Fruit fly (Drosophila melanogaster) whole organism, pupa: ENCODE results near the gene CG45067.

ENCODE experiments used
- CG10348 ChIP-seq: fragments of 200-800 bp; sonication (Bioruptor generic); IDR thresholded peaks from 2 replicates; pipeline ENCODE4 v1.3.6; 2022; ENCODE audit warnings: missing biosample characterization, missing genetic modification characterization
- CG12605 ChIP-seq: fragments of 200-800 bp; sonication (Bioruptor generic); IDR thresholded peaks from 2 replicates; pipeline ENCODE4 v1.3.6; 2022; ENCODE audit warnings: missing biosample characterization, missing genetic modification characterization
- CG13204 ChIP-seq: fragments of 200-800 bp; sonication (Bioruptor generic); optimal IDR thresholded peaks from 2 replicates; lab custom pipeline; 2018; ENCODE audit warnings: missing biosample characterization, mild to moderate bottlenecking, missing genetic modification characterization, moderate library complexity
- CG14655 ChIP-seq: fragments of 200-800 bp; sonication (Bioruptor generic); optimal IDR thresholded peaks from 3 replicates; lab custom pipeline; 2017; ENCODE audit warnings: mild to moderate bottlenecking, missing biosample characterization, missing genetic modification reagents, missing genetic modification characterization
- CG15710 ChIP-seq: fragments of 200-800 bp; sonication (Bioruptor generic); optimal IDR thresholded peaks from 2 replicates; lab custom pipeline; 2018; ENCODE audit warnings: missing biosample characterization, mild to moderate bottlenecking, missing genetic modification characterization, moderate library complexity
- CG17806 ChIP-seq: fragments of 200-800 bp; sonication (Bioruptor generic); optimal IDR thresholded peaks from 2 replicates; lab custom pipeline; 2018; ENCODE audit warnings: missing biosample characterization, mild to moderate bottlenecking, missing genetic modification characterization, moderate library complexity
- CG32121 ChIP-seq: fragments of 200-800 bp; sonication (Bioruptor generic); IDR thresholded peaks from 2 replicates; pipeline ENCODE4 v1.3.6; 2022; ENCODE audit warnings: missing biosample characterization, missing genetic modification characterization
- CG34367 ChIP-seq: fragments of 200-800 bp; sonication (Bioruptor generic); optimal IDR thresholded peaks from 2 replicates; lab custom pipeline; 2018; ENCODE audit warnings: missing biosample characterization, mild to moderate bottlenecking, missing genetic modification characterization
- CG4496 ChIP-seq: fragments of 200-800 bp; sonication (Bioruptor generic); IDR thresholded peaks from 3 replicates; pipeline ENCODE4 v1.3.6; 2022; ENCODE audit warnings: missing biosample characterization, missing genetic modification characterization
- CG8159 ChIP-seq: fragments of 200-800 bp; sonication (Bioruptor generic); optimal IDR thresholded peaks from 3 replicates; lab custom pipeline; 2018; ENCODE audit warnings: missing biosample characterization, mild to moderate bottlenecking, missing genetic modification characterization, moderate library complexity
- CG8301 ChIP-seq: fragments of 200-800 bp; sonication (Bioruptor generic); optimal IDR thresholded peaks from 2 replicates; lab custom pipeline; 2018; ENCODE audit warnings: missing biosample characterization, mild to moderate bottlenecking, missing genetic modification characterization
- CG9948 ChIP-seq: fragments of 200-800 bp; sonication (Bioruptor generic); optimal IDR thresholded peaks from 2 replicates; lab custom pipeline; 2018; ENCODE audit warnings: missing biosample characterization, mild to moderate bottlenecking, missing genetic modification characterization, moderate library complexity
- D1 ChIP-seq: fragments of 200-800 bp; sonication (Bioruptor generic); optimal IDR thresholded peaks from 2 replicates; lab custom pipeline; 2018; ENCODE audit warnings: missing biosample characterization, mild to moderate bottlenecking, missing genetic modification characterization, moderate library complexity
- EcR ChIP-seq: fragments of 200-800 bp; sonication (Bioruptor generic); optimal IDR thresholded peaks from 3 replicates; lab custom pipeline; 2019; ENCODE audit warnings: missing biosample characterization, missing genetic modification characterization, mild to moderate bottlenecking, moderate library complexity, missing genetic modification reagents
- Ets98B ChIP-seq: fragments of 200-800 bp; sonication (Bioruptor generic); IDR thresholded peaks from 2 replicates; pipeline ENCODE4 v1.3.6; 2022; ENCODE audit warnings: missing biosample characterization, missing genetic modification characterization
- Pif1A ChIP-seq: fragments of 200-800 bp; sonication (Bioruptor generic); optimal IDR thresholded peaks from 3 replicates; lab custom pipeline; 2016; ENCODE audit warnings: missing biosample characterization, missing genetic modification characterization
- Pif1B ChIP-seq: fragments of 200-800 bp; sonication (Bioruptor generic); optimal IDR thresholded peaks from 3 replicates; lab custom pipeline; 2016; ENCODE audit warnings: missing biosample characterization, missing genetic modification characterization
- Snoo ChIP-seq: fragments of 200-800 bp; sonication (Bioruptor generic); optimal IDR thresholded peaks from 3 replicates; lab custom pipeline; 2017; ENCODE audit warnings: missing biosample characterization, mild to moderate bottlenecking, missing genetic modification characterization, inconsistent platforms
- fd96Ca ChIP-seq: fragments of 200-800 bp; sonication (Bioruptor generic); IDR thresholded peaks from 3 replicates; pipeline ENCODE4 v1.3.6; 2022; ENCODE audit warnings: missing biosample characterization, missing genetic modification characterization
- gl ChIP-seq: fragments of 200-800 bp; sonication (Bioruptor generic); optimal IDR thresholded peaks from 2 replicates; lab custom pipeline; 2018; ENCODE audit warnings: missing biosample characterization, mild to moderate bottlenecking, missing genetic modification characterization
- rn ChIP-seq: fragments of 200-800 bp; sonication (Bioruptor generic); IDR thresholded peaks from 2 replicates; pipeline ENCODE4 v1.3.6; 2022; ENCODE audit warnings: missing biosample characterization, missing genetic modification characterization

Gene CG45067

dm6 chr3L:3148125-3149059 is 34.1 kb upstream of the CG45067 start, which contains the start of the genes Usp5 and BtbVII:
Gene Usp5, minus strand, starts transcription at chr3L:3148358.
Gene BtbVII, plus strand, starts transcription at chr3L:3148646.
- TF ChIP-seq CG32121 (GFP tag; lab: Robert Waterston, UW) (no peak), CG9948 (tag; lab: Kevin White, UChicago) (peak; percentile 27), CG13204 (GFP tag; lab: Kevin White, UChicago) (no peak), CG12605 (GFP tag; lab: Robert Waterston, UW) (peak; percentile 22; the same call in 1 of the 2 replicates), rn (GFP tag; lab: Robert Waterston, UW) (no peak), gl (peak; percentile 56), CG8159 (tag; lab: Kevin White, UChicago) (peak; percentile 48), fd96Ca (GFP tag; lab: Robert Waterston, UW) (peak; percentile 69), CG4496 (GFP tag; lab: Robert Waterston, UW) (peak; percentile 15; the same call in 1 of the 3 replicates), CG15710 (tag; lab: Kevin White, UChicago) (peak; percentile 26), Snoo (tag; lab: Kevin White, UChicago) (peak; percentile 25), CG8301 (tag; lab: Kevin White, UChicago) (peak; percentile 44), Pif1B (GFP tag; lab: Kevin White, UChicago) (peak; percentile 10), EcR (GFP tag; lab: Kevin White, UChicago) (no peak), CG34367 (tag; lab: Kevin White, UChicago) (peak; percentile 24)
- TF ChIP-seq, all 21 proteins: peak for 11

- TF ChIP-seq CG15710 (tag; lab: Kevin White, UChicago) (peak; percentile 50), CG4496 (GFP tag; lab: Robert Waterston, UW) (peak; percentile 32; the same call in 1 of the 3 replicates), CG10348 (GFP tag; lab: Robert Waterston, UW) (no peak), CG13204 (GFP tag; lab: Kevin White, UChicago) (no peak), CG8301 (tag; lab: Kevin White, UChicago) (no peak), CG34367 (tag; lab: Kevin White, UChicago) (no peak), D1 (tag; lab: Kevin White, UChicago) (no peak), CG9948 (tag; lab: Kevin White, UChicago) (no peak), CG17806 (tag; lab: Kevin White, UChicago) (no peak), EcR (GFP tag; lab: Kevin White, UChicago) (no peak), Ets98B (GFP tag; lab: Robert Waterston, UW) (peak; percentile 25; the same call in 1 of the 2 replicates)
Observed at dm6 chr3L:3143383-3143962, 29.2 kb upstream of the CG45067 start, which contains the start of the genes CG11537 and Alg2. Gene CG11537, minus strand, starts transcription at chr3L:3143457. Gene Alg2, plus strand, starts transcription at chr3L:3143808.

- no peak for TF ChIP-seq CG15710 (tag; lab: Kevin White, UChicago)
- TF ChIP-seq Pif1B (GFP tag; lab: Kevin White, UChicago), result no peak
- TF ChIP-seq Ets98B (GFP tag; lab: Robert Waterston, UW), result no peak
- no peak for TF ChIP-seq CG14655 (GFP tag; lab: Kevin White, UChicago)
- TF ChIP-seq CG4496 (GFP tag; lab: Robert Waterston, UW), result no peak
- no peak for TF ChIP-seq CG8159 (tag; lab: Kevin White, UChicago)
- no peak for TF ChIP-seq gl
Observed at dm6 chr3L:3142516-3143382, 28.5 kb upstream of the CG45067 start.

- no peak for TF ChIP-seq Pif1A (GFP tag; lab: Kevin White, UChicago)
- no peak for TF ChIP-seq EcR (GFP tag; lab: Kevin White, UChicago)
- no peak for TF ChIP-seq CG8159 (tag; lab: Kevin White, UChicago)
- no peak for TF ChIP-seq CG12605 (GFP tag; lab: Robert Waterston, UW)
- TF ChIP-seq CG13204 (GFP tag; lab: Kevin White, UChicago), result no peak
- TF ChIP-seq CG10348 (GFP tag; lab: Robert Waterston, UW), result no peak
- no peak for TF ChIP-seq CG8301 (tag; lab: Kevin White, UChicago)
- TF ChIP-seq, all 21 proteins: peak for 0
Observed at dm6 chr3L:3141411-3141810, 27.1 kb upstream of the CG45067 start.

- TF ChIP-seq CG8301 (tag; lab: Kevin White, UChicago) (no peak), CG14655 (GFP tag; lab: Kevin White, UChicago) (no peak), CG32121 (GFP tag; lab: Robert Waterston, UW) (no peak), Snoo (tag; lab: Kevin White, UChicago) (no peak), Ets98B (GFP tag; lab: Robert Waterston, UW) (peak; percentile 41; the same call in 1 of the 2 replicates), CG4496 (GFP tag; lab: Robert Waterston, UW) (0 out of 3 replicates have a peak, but pooled peaks have one; percentile 33), CG34367 (tag; lab: Kevin White, UChicago) (no peak), CG9948 (tag; lab: Kevin White, UChicago) (no peak), Pif1B (GFP tag; lab: Kevin White, UChicago) (peak; percentile 43), EcR (GFP tag; lab: Kevin White, UChicago) (no peak), CG12605 (GFP tag; lab: Robert Waterston, UW) (peak; percentile 33; the same call in 1 of the 2 replicates), D1 (tag; lab: Kevin White, UChicago) (no peak), fd96Ca (GFP tag; lab: Robert Waterston, UW) (no peak), CG8159 (tag; lab: Kevin White, UChicago) (no peak), gl (no peak), rn (GFP tag; lab: Robert Waterston, UW) (no peak), CG17806 (tag; lab: Kevin White, UChicago) (no peak), Pif1A (GFP tag; lab: Kevin White, UChicago) (peak; percentile 44), CG15710 (tag; lab: Kevin White, UChicago) (no peak), CG10348 (GFP tag; lab: Robert Waterston, UW) (no peak), CG13204 (GFP tag; lab: Kevin White, UChicago) (no peak)
Observed at dm6 chr3L:3134064-3134545, 19.8 kb upstream of the CG45067 start.
